Worm (Caenorhabditis elegans) whole organism, L2 larva: ENCODE data around the gene srlf-29.

ENCODE experiments used
- C34F6.9 ChIP-seq: fragments of 150-350 bp; optimal IDR thresholded peaks from 2 replicates; lab custom pipeline; 2014; ENCODE audit warnings: missing biosample characterization, missing genetic modification characterization
- F13H6.1 ChIP-seq: sonication (generic microtip); optimal IDR thresholded peaks from 2 replicates; lab custom pipeline; 2016; ENCODE audit warnings: missing genetic modification characterization, missing compliant biosample characterization
- R02D3.7 ChIP-seq: fragments of 150-350 bp; optimal IDR thresholded peaks from 2 replicates; lab custom pipeline; 2014; ENCODE audit warnings: missing biosample characterization, missing genetic modification characterization
- Y55F3AM.14 ChIP-seq: fragments of 200-800 bp; sonication (Bioruptor generic); optimal IDR thresholded peaks from 2 replicates; lab custom pipeline; 2018; ENCODE audit warnings: mild to moderate bottlenecking, missing genetic modification characterization, missing compliant biosample characterization
- ZK546.5 ChIP-seq: sonication (generic microtip); optimal IDR thresholded peaks from 2 replicates; lab custom pipeline; 2017; ENCODE audit warnings: missing biosample characterization, missing genetic modification characterization
- aly-2 ChIP-seq: fragments of 150-350 bp; optimal IDR thresholded peaks from 2 replicates; lab custom pipeline; 2014; ENCODE audit warnings: missing biosample characterization, missing genetic modification characterization
- ama-1 ChIP-seq: fragments of 150-350 bp; optimal IDR thresholded peaks from 2 replicates; lab custom pipeline; 2018; ENCODE audit warnings: inconsistent platforms
- blmp-1 ChIP-seq: sonication (generic microtip); optimal IDR thresholded peaks from 2 replicates; lab custom pipeline; 2017; ENCODE audit warnings: missing genetic modification characterization, mild to moderate bottlenecking, missing compliant biosample characterization, antibody characterized with exemption, moderate library complexity; ENCODE audit not compliant: insufficient read depth
- ceh-16 ChIP-seq: fragments of 150-350 bp; optimal IDR thresholded peaks from 2 replicates; lab custom pipeline; 2014; ENCODE audit warnings: missing biosample characterization, missing genetic modification characterization
- ceh-82 ChIP-seq: fragments of 150-350 bp; optimal IDR thresholded peaks from 2 replicates; lab custom pipeline; 2014; ENCODE audit warnings: missing biosample characterization, missing genetic modification characterization
- crh-2 ChIP-seq: sonication (generic microtip); optimal IDR thresholded peaks from 2 replicates; lab custom pipeline; 2017; ENCODE audit warnings: missing biosample characterization, missing genetic modification characterization
- dmd-4 ChIP-seq: sonication (generic microtip); optimal IDR thresholded peaks from 2 replicates; lab custom pipeline; 2017; ENCODE audit warnings: missing biosample characterization, missing genetic modification characterization
- egl-27 ChIP-seq: sonication (generic microtip); optimal IDR thresholded peaks from 3 replicates; lab custom pipeline; 2017; ENCODE audit warnings: missing biosample characterization, missing genetic modification reagents, missing genetic modification characterization
- lin-11 ChIP-seq: fragments of 150-350 bp; sonication (generic microtip); optimal IDR thresholded peaks from 2 replicates; lab custom pipeline; 2014; ENCODE audit warnings: missing biosample characterization, missing genetic modification characterization, inconsistent platforms, mixed read lengths
- lin-39 ChIP-seq: fragments of 150-350 bp; optimal IDR thresholded peaks from 2 replicates; lab custom pipeline; 2014; ENCODE audit warnings: missing biosample characterization, missing genetic modification reagents, missing genetic modification characterization
- lsy-2 ChIP-seq, 2 experiments: fragments of 150-350 bp in 1 of 2; sonication (generic microtip) in 1 of 2; optimal IDR thresholded peaks; 2 replicates each; lab custom pipeline; 2014 to 2017; ENCODE audit warnings: missing biosample characterization in 2 of 2, missing genetic modification characterization in 2 of 2
- mdl-1 ChIP-seq, 2 experiments: fragments of 150-350 bp in 1 of 2; sonication (generic microtip) in 1 of 2; optimal IDR thresholded peaks; 2 replicates each; lab custom pipeline; 2017; ENCODE audit warnings: missing biosample characterization in 2 of 2, missing genetic modification characterization in 2 of 2
- nhr-10 ChIP-seq: sonication (generic microtip); optimal IDR thresholded peaks from 2 replicates; lab custom pipeline; 2017; ENCODE audit warnings: missing biosample characterization, missing genetic modification characterization
- nhr-11 ChIP-seq: fragments of 150-350 bp; optimal IDR thresholded peaks from 2 replicates; lab custom pipeline; 2014; ENCODE audit warnings: missing biosample characterization, missing genetic modification characterization
- nhr-12 ChIP-seq: fragments of 150-350 bp; optimal IDR thresholded peaks from 2 replicates; lab custom pipeline; 2014; ENCODE audit warnings: missing biosample characterization, missing genetic modification characterization
- nhr-129 ChIP-seq: fragments of 150-350 bp; optimal IDR thresholded peaks from 2 replicates; lab custom pipeline; 2014; ENCODE audit warnings: missing biosample characterization, missing genetic modification characterization
- nhr-21 ChIP-seq: fragments of 150-350 bp; optimal IDR thresholded peaks from 2 replicates; lab custom pipeline; 2014; ENCODE audit warnings: missing biosample characterization, missing genetic modification characterization
- nhr-23 ChIP-seq: fragments of 150-350 bp; optimal IDR thresholded peaks from 2 replicates; lab custom pipeline; 2014; ENCODE audit warnings: missing biosample characterization, missing genetic modification reagents, missing genetic modification characterization
- nhr-237 ChIP-seq: fragments of 150-350 bp; optimal IDR thresholded peaks from 2 replicates; lab custom pipeline; 2014; ENCODE audit warnings: missing biosample characterization, missing genetic modification characterization
- nhr-25 ChIP-seq: fragments of 150-350 bp; sonication (generic microtip); optimal IDR thresholded peaks from 3 replicates; lab custom pipeline; 2014; ENCODE audit warnings: missing biosample characterization, missing genetic modification characterization
- nhr-77 ChIP-seq: fragments of 150-350 bp; optimal IDR thresholded peaks from 2 replicates; lab custom pipeline; 2014; ENCODE audit warnings: missing biosample characterization, missing genetic modification characterization
- sem-4 ChIP-seq: fragments of 150-350 bp; optimal IDR thresholded peaks from 2 replicates; lab custom pipeline; 2014; ENCODE audit warnings: missing biosample characterization, missing genetic modification reagents, missing genetic modification characterization
- skn-1 ChIP-seq: sonication (generic microtip); optimal IDR thresholded peaks from 2 replicates; lab custom pipeline; 2017; ENCODE audit warnings: missing biosample characterization, missing genetic modification characterization
- sma-3 ChIP-seq: sonication (generic microtip); optimal IDR thresholded peaks from 2 replicates; lab custom pipeline; 2016; ENCODE audit warnings: missing genetic modification reagents, missing genetic modification characterization, missing compliant biosample characterization
- sma-9 ChIP-seq, 2 experiments: fragments of 150-350 bp in 1 of 2; sonication (generic microtip) in 1 of 2; optimal IDR thresholded peaks; 2 replicates each; lab custom pipeline; 2014 to 2016; ENCODE audit warnings: missing genetic modification characterization in 2 of 2, mild to moderate bottlenecking in 1 of 2, missing biosample characterization in 1 of 2, missing compliant biosample characterization in 1 of 2, missing genetic modification reagents in 1 of 2, moderate library complexity in 1 of 2
- snpc-4 ChIP-seq: fragments of 150-350 bp; optimal IDR thresholded peaks from 2 replicates; lab custom pipeline; 2014; ENCODE audit warnings: missing biosample characterization, missing genetic modification characterization
- unc-39 ChIP-seq: fragments of 150-350 bp; optimal IDR thresholded peaks from 2 replicates; lab custom pipeline; 2014; ENCODE audit warnings: missing biosample characterization, missing genetic modification characterization
- unc-55 ChIP-seq: fragments of 150-350 bp; sonication (generic microtip); optimal IDR thresholded peaks from 3 replicates; lab custom pipeline; 2014; ENCODE audit warnings: missing biosample characterization, missing genetic modification reagents, missing genetic modification characterization
- ztf-1 ChIP-seq: fragments of 200-800 bp; sonication (Bioruptor generic); conservative IDR thresholded peaks from 2 replicates; pipeline ENCODE4 v1.3.6; 2022; ENCODE audit warnings: missing genetic modification characterization, missing compliant biosample characterization
- ztf-11 ChIP-seq: sonication (generic microtip); optimal IDR thresholded peaks from 2 replicates; lab custom pipeline; 2017; ENCODE audit warnings: missing biosample characterization, missing genetic modification characterization
- ztf-4 ChIP-seq: fragments of 150-350 bp; optimal IDR thresholded peaks from 2 replicates; lab custom pipeline; 2014; ENCODE audit warnings: missing biosample characterization, missing genetic modification characterization

Gene srlf-29

DNA sequence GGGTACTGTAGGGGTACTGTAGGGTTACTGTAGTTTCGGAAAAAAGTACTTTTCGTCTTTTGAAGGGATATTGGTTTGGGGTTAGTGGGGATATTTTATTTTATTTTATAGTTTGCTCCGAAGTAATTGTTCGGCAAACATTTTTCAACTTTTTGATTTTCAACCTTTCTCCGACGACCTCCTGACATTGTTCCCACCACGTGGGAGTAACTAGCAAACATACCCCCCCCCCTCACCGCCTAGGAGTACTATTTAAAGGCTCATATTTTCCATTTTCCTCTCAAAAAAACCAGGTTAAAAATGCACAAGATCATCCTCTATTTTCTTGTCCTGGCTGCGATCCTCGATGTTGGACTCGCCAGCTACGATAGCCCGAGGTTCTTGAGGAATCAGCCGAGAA is at the start of gene srlf-29:
TSS of gene srlf-29 (plus strand) at position 301 of the 400 bp plus-strand sequence.
- TF ChIP-seq sma-9 (GFP tag; optimal IDR thresholded peaks at IDR 0.05; lab: Kevin White, UChicago) = no peak
- no peak for TF ChIP-seq sma-9 (tag; optimal IDR thresholded peaks at IDR 0.05; lab: Kevin White, UChicago)
- no peak for TF ChIP-seq nhr-129 (tag; lab: Kevin White, UChicago)
- no peak for TF ChIP-seq ztf-1 (GFP tag; lab: Robert Waterston, UW)
- no peak for TF ChIP-seq lsy-2 (tag; optimal IDR thresholded peaks at IDR 0.05; lab: Kevin White, UChicago)
- no peak for TF ChIP-seq lin-39 (tag; lab: Kevin White, UChicago)
- TF ChIP-seq crh-2 (tag; lab: Kevin White, UChicago) = no peak
- TF ChIP-seq nhr-25 (tag; lab: Kevin White, UChicago) = no peak
- TF ChIP-seq F13H6.1 (tag; lab: Kevin White, UChicago) = no peak
- TF ChIP-seq Y55F3AM.14 (GFP tag; lab: Kevin White, UChicago) = no peak
- no peak for TF ChIP-seq C34F6.9 (tag; lab: Kevin White, UChicago)
- TF ChIP-seq nhr-21 (tag; lab: Kevin White, UChicago) = no peak
- TF ChIP-seq ztf-4 (tag; lab: Kevin White, UChicago) = no peak
- no peak for TF ChIP-seq mdl-1 (tag; optimal IDR thresholded peaks at IDR 0.05; lab: Kevin White, UChicago)
- no peak for TF ChIP-seq ama-1 (lab: Kevin White, UChicago)
- no peak for TF ChIP-seq egl-27 (tag; lab: Kevin White, UChicago)
- TF ChIP-seq R02D3.7 (tag; lab: Kevin White, UChicago) = no peak
- no peak for TF ChIP-seq snpc-4 (tag; lab: Kevin White, UChicago)
- no peak for TF ChIP-seq nhr-10
- no peak for TF ChIP-seq nhr-237 (tag; lab: Kevin White, UChicago)
- TF ChIP-seq, all 48 proteins: peak for 0

- TF ChIP-seq nhr-237 (tag; lab: Kevin White, UChicago) (no peak), ztf-11 (tag; lab: Kevin White, UChicago) (no peak), nhr-25 (tag; lab: Kevin White, UChicago) (no peak), unc-55 (GFP tag; lab: Kevin White, UChicago) (no peak), aly-2 (tag; lab: Kevin White, UChicago) (no peak)
Measured at ce11 chrII:1616382-1616781, 49.7 kb upstream of the srlf-29 start, which contains the start of gene fbxa-165. Gene fbxa-165, minus strand, starts transcription at chrII:1616482.

DNA sequence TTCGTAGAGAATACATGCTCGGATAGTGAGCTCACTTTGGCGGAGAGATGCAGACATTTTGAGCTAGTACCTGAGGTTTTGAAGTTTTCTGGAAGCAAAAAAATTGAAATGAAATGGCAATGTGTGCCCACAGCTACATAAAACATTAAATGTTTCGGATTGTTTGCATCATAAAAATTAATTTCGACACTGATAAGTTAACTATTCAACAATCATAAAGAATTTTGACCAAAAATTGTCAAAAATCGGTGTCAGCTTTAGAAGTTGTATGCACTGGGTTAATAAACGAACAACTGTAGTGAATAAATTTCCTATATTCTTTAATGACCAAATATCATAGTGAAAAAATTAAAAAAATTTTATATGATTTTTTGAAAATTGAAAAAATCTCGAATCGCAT is 47.2 kb upstream of the srlf-29 start, which contains the start of gene fbxa-166:
TSS of gene fbxa-166 (minus strand) at position 101 of the 400 bp plus-strand sequence.
- TF ChIP-seq nhr-23 (tag; lab: Kevin White, UChicago) (no peak), skn-1 (tag; lab: Kevin White, UChicago) (no peak), R02D3.7 (tag; lab: Kevin White, UChicago) (no peak), crh-2 (tag; lab: Kevin White, UChicago) (no peak), ceh-16 (no peak), nhr-12 (tag; lab: Kevin White, UChicago) (no peak), lsy-2 (tag; optimal IDR thresholded peaks at IDR 0.05; lab: Kevin White, UChicago) (no peak), sma-9 (GFP tag; optimal IDR thresholded peaks at IDR 0.05; lab: Kevin White, UChicago) (no peak), sma-9 (tag; optimal IDR thresholded peaks at IDR 0.05; lab: Kevin White, UChicago) (no peak), sem-4 (tag; lab: Kevin White, UChicago) (no peak), mdl-1 (tag; optimal IDR thresholded peaks at IDR 0.05; lab: Kevin White, UChicago) (no peak), unc-39 (no peak), aly-2 (tag; lab: Kevin White, UChicago) (no peak), lin-11 (no peak), snpc-4 (tag; lab: Kevin White, UChicago) (no peak), ama-1 (lab: Kevin White, UChicago) (no peak), sma-3 (GFP tag; lab: Kevin White, UChicago) (no peak)

DNA sequence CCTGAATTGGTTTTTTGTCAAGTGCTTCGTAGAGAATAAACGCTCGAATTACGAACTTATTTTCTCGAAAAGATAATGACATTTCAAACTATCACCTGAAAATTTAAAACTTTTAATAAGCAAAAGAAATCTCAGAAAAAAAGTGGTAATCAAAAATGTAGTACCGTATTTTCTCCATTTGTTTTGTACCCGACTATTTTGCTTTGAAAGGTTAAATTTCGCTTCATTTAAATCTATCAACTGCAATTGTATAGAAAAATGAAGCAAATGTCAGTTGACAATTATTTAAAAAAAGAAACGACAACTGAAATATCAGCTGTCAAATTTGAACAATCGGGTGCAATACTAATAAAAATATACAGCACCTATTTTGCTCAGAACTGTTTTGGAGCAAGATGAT is 44.9 kb upstream of the srlf-29 start, which contains the start of gene fbxa-158:
TSS of gene fbxa-158 (minus strand) at position 101 of the 400 bp plus-strand sequence.
- TF ChIP-seq nhr-11 (tag; lab: Kevin White, UChicago) (no peak), ceh-82 (tag; lab: Kevin White, UChicago) (no peak), dmd-4 (no peak), F13H6.1 (tag; lab: Kevin White, UChicago) (no peak), lin-39 (tag; lab: Kevin White, UChicago) (no peak), ZK546.5 (tag; lab: Kevin White, UChicago) (no peak), sma-3 (GFP tag; lab: Kevin White, UChicago) (no peak), blmp-1 (tag; lab: Kevin White, UChicago) (no peak), nhr-237 (tag; lab: Kevin White, UChicago) (no peak), lsy-2 (tag; optimal IDR thresholded peaks at IDR 0.05; lab: Kevin White, UChicago) (no peak), nhr-77 (tag; lab: Kevin White, UChicago) (no peak), R02D3.7 (tag; lab: Kevin White, UChicago) (no peak), unc-39 (no peak), lin-11 (no peak)
